Fruit fly (Drosophila melanogaster) whole organism, prepupa: Measurements from ENCODE around the gene Mst85C.

Source experiments
- Blimp-1 ChIP-seq: fragments of 200-800 bp; sonication (Bioruptor generic); optimal IDR thresholded peaks from 3 replicates; lab custom pipeline; 2017; ENCODE audit warnings: missing biosample characterization, missing genetic modification characterization, mild to moderate bottlenecking, moderate library complexity, missing genetic modification reagents
- CG10631 ChIP-seq: fragments of 200-800 bp; sonication (Bioruptor generic); optimal IDR thresholded peaks from 2 replicates; lab custom pipeline; 2016; ENCODE audit warnings: missing biosample characterization, missing genetic modification characterization
- CG10669 ChIP-seq: fragments of 200-800 bp; sonication (Bioruptor generic); optimal IDR thresholded peaks from 3 replicates; lab custom pipeline; 2018; ENCODE audit warnings: missing biosample characterization, mild to moderate bottlenecking, missing genetic modification characterization, moderate library complexity
- CG11294 ChIP-seq: fragments of 200-800 bp; sonication (Bioruptor generic); IDR thresholded peaks from 2 replicates; pipeline ENCODE4 v1.3.6; 2022; ENCODE audit warnings: missing biosample characterization, missing genetic modification characterization
- CG11762 ChIP-seq: fragments of 200-800 bp; sonication (Bioruptor generic); optimal IDR thresholded peaks from 3 replicates; lab custom pipeline; 2016; ENCODE audit warnings: missing biosample characterization, missing genetic modification characterization; ENCODE audit not compliant: insufficient read depth
- CG11902 ChIP-seq: fragments of 200-800 bp; sonication (Bioruptor generic); optimal IDR thresholded peaks from 3 replicates; lab custom pipeline; 2016; ENCODE audit warnings: missing biosample characterization, missing genetic modification characterization
- CG15336 ChIP-seq: fragments of 200-800 bp; sonication (Bioruptor generic); IDR thresholded peaks from 2 replicates; pipeline ENCODE4 v1.3.6; 2022; ENCODE audit warnings: missing biosample characterization, missing genetic modification characterization
- CG1621 ChIP-seq: fragments of 200-800 bp; sonication (Bioruptor generic); optimal IDR thresholded peaks from 3 replicates; lab custom pipeline; 2018; ENCODE audit warnings: missing biosample characterization, mild to moderate bottlenecking, missing genetic modification characterization
- CG16779 ChIP-seq: fragments of 200-800 bp; sonication (Bioruptor generic); optimal IDR thresholded peaks from 3 replicates; lab custom pipeline; 2017; ENCODE audit warnings: missing biosample characterization, mild to moderate bottlenecking, missing genetic modification characterization
- CG31627 ChIP-seq: fragments of 200-800 bp; sonication (Bioruptor generic); optimal IDR thresholded peaks from 3 replicates; lab custom pipeline; 2016; ENCODE audit warnings: missing biosample characterization, missing genetic modification characterization
- CG34406 ChIP-seq: fragments of 200-800 bp; sonication (Bioruptor generic); optimal IDR thresholded peaks from 3 replicates; lab custom pipeline; 2016; ENCODE audit warnings: missing biosample characterization, missing genetic modification characterization
- CG3919 ChIP-seq: fragments of 200-800 bp; sonication (Bioruptor generic); optimal IDR thresholded peaks from 3 replicates; lab custom pipeline; 2016; ENCODE audit warnings: missing biosample characterization, missing genetic modification characterization
- CG4318 ChIP-seq: fragments of 200-800 bp; sonication (Bioruptor generic); optimal IDR thresholded peaks from 3 replicates; lab custom pipeline; 2017; ENCODE audit warnings: missing biosample characterization, mild to moderate bottlenecking, missing genetic modification characterization
- CG6163 ChIP-seq: fragments of 200-800 bp; sonication (Bioruptor generic); IDR thresholded peaks from 3 replicates; pipeline ENCODE4 v1.3.6; 2022; ENCODE audit warnings: missing biosample characterization, missing genetic modification characterization
- CG6276 ChIP-seq: fragments of 200-800 bp; sonication (Bioruptor generic); optimal IDR thresholded peaks from 2 replicates; lab custom pipeline; 2017; ENCODE audit warnings: missing biosample characterization, mild to moderate bottlenecking, missing genetic modification characterization
- CG6792 ChIP-seq: fragments of 200-800 bp; sonication (Bioruptor generic); optimal IDR thresholded peaks from 3 replicates; lab custom pipeline; 2016; ENCODE audit warnings: missing biosample characterization, missing genetic modification characterization
- CG6808 ChIP-seq: fragments of 200-800 bp; sonication (Bioruptor generic); optimal IDR thresholded peaks from 3 replicates; lab custom pipeline; 2017; ENCODE audit warnings: missing biosample characterization, missing genetic modification characterization, mild to moderate bottlenecking, moderate library complexity, missing genetic modification reagents
- CG6854 ChIP-seq: fragments of 200-800 bp; sonication (Bioruptor generic); optimal IDR thresholded peaks from 2 replicates; lab custom pipeline; 2017; ENCODE audit warnings: missing biosample characterization, mild to moderate bottlenecking, missing genetic modification characterization
- CG7368 ChIP-seq: fragments of 200-800 bp; sonication (Bioruptor generic); optimal IDR thresholded peaks from 3 replicates; lab custom pipeline; 2016; ENCODE audit warnings: missing biosample characterization, missing genetic modification characterization
- CG8119 ChIP-seq: fragments of 200-800 bp; sonication (Bioruptor generic); IDR thresholded peaks from 3 replicates; pipeline ENCODE4 v1.3.6; 2022; ENCODE audit warnings: missing biosample characterization, missing genetic modification characterization
- CG8319 ChIP-seq: fragments of 200-800 bp; sonication (Bioruptor generic); optimal IDR thresholded peaks from 3 replicates; lab custom pipeline; 2016; ENCODE audit warnings: missing biosample characterization, missing genetic modification characterization
- CG8632 ChIP-seq: fragments of 200-800 bp; sonication (Bioruptor generic); optimal IDR thresholded peaks from 3 replicates; lab custom pipeline; 2016; ENCODE audit warnings: missing biosample characterization, missing genetic modification characterization
- CG9139 ChIP-seq: fragments of 200-800 bp; sonication (Bioruptor generic); optimal IDR thresholded peaks from 3 replicates; lab custom pipeline; 2017; ENCODE audit warnings: missing biosample characterization, mild to moderate bottlenecking, missing genetic modification characterization
- Eip75B ChIP-seq: fragments of 200-800 bp; sonication (Bioruptor generic); optimal IDR thresholded peaks from 3 replicates; lab custom pipeline; 2016; ENCODE audit warnings: missing biosample characterization, missing genetic modification characterization
- Eip93F ChIP-seq: fragments of 200-800 bp; sonication (Bioruptor generic); optimal IDR thresholded peaks from 2 replicates; lab custom pipeline; 2016; ENCODE audit warnings: missing biosample characterization, mild to moderate bottlenecking, missing genetic modification characterization
- Ets21C ChIP-seq: fragments of 200-800 bp; sonication (Bioruptor generic); optimal IDR thresholded peaks from 3 replicates; lab custom pipeline; 2016; ENCODE audit warnings: missing biosample characterization, missing genetic modification characterization
- Gug ChIP-seq: fragments of 200-800 bp; sonication (Bioruptor generic); IDR thresholded peaks from 2 replicates; pipeline ENCODE4 v1.3.6; 2022; ENCODE audit warnings: missing biosample characterization, missing genetic modification characterization
- Hr39 ChIP-seq: fragments of 200-800 bp; sonication (Bioruptor generic); optimal IDR thresholded peaks from 2 replicates; lab custom pipeline; 2016; ENCODE audit warnings: missing biosample characterization, missing genetic modification characterization
- Hr4 ChIP-seq: fragments of 200-800 bp; sonication (Bioruptor generic); optimal IDR thresholded peaks from 3 replicates; lab custom pipeline; 2016; ENCODE audit warnings: missing biosample characterization, missing genetic modification characterization
- Lpt ChIP-seq: fragments of 200-800 bp; sonication (Bioruptor generic); optimal IDR thresholded peaks from 3 replicates; lab custom pipeline; 2016; ENCODE audit warnings: missing biosample characterization, missing genetic modification characterization
- OdsH ChIP-seq: fragments of 200-800 bp; sonication (Bioruptor generic); optimal IDR thresholded peaks from 3 replicates; lab custom pipeline; 2016; ENCODE audit warnings: missing biosample characterization, missing genetic modification characterization
- Sox102F ChIP-seq: fragments of 200-800 bp; sonication (Bioruptor generic); optimal IDR thresholded peaks from 2 replicates; lab custom pipeline; 2016; ENCODE audit warnings: missing biosample characterization, mild to moderate bottlenecking, missing genetic modification characterization
- achi ChIP-seq: fragments of 200-800 bp; sonication (Bioruptor generic); optimal IDR thresholded peaks from 3 replicates; lab custom pipeline; 2016; ENCODE audit warnings: missing biosample characterization, missing genetic modification characterization
- dac ChIP-seq: fragments of 200-800 bp; sonication (Bioruptor generic); optimal IDR thresholded peaks from 2 replicates; lab custom pipeline; 2017; ENCODE audit warnings: missing biosample characterization, mild to moderate bottlenecking, missing genetic modification characterization
- dsx ChIP-seq: fragments of 200-800 bp; optimal IDR thresholded peaks from 3 replicates; lab custom pipeline; 2019; ENCODE audit warnings: missing biosample characterization, mild to moderate bottlenecking, missing genetic modification characterization, moderate library complexity; ENCODE audit not compliant: poor library complexity, severe bottlenecking
- eg ChIP-seq: fragments of 200-800 bp; sonication (Bioruptor generic); IDR thresholded peaks from 3 replicates; pipeline ENCODE4 v1.3.6; 2022; ENCODE audit warnings: missing biosample characterization, missing genetic modification characterization
- esn ChIP-seq: fragments of 200-800 bp; sonication (Bioruptor generic); optimal IDR thresholded peaks from 2 replicates; lab custom pipeline; 2016; ENCODE audit warnings: missing biosample characterization, mild to moderate bottlenecking, missing genetic modification characterization, moderate library complexity
- fd59A ChIP-seq: fragments of 200-800 bp; sonication (Bioruptor generic); optimal IDR thresholded peaks from 2 replicates; lab custom pipeline; 2017; ENCODE audit warnings: missing biosample characterization, mild to moderate bottlenecking, missing genetic modification characterization, missing genetic modification reagents
- fkh ChIP-seq: fragments of 200-800 bp; sonication (Bioruptor generic); optimal IDR thresholded peaks from 3 replicates; lab custom pipeline; 2017; ENCODE audit warnings: missing biosample characterization, mild to moderate bottlenecking, missing genetic modification characterization, moderate library complexity
- lz ChIP-seq: fragments of 200-800 bp; sonication (Bioruptor generic); optimal IDR thresholded peaks from 3 replicates; lab custom pipeline; 2016; ENCODE audit warnings: missing biosample characterization, missing genetic modification characterization
- pdm3 ChIP-seq: fragments of 200-800 bp; sonication (Bioruptor generic); optimal IDR thresholded peaks from 3 replicates; lab custom pipeline; 2016; ENCODE audit warnings: missing biosample characterization, missing genetic modification characterization
- salr ChIP-seq, 2 experiments: fragments of 200-800 bp; sonication (Bioruptor generic); optimal IDR thresholded peaks; 3 replicates each; lab custom pipeline; 2016 to 2018; ENCODE audit warnings: missing biosample characterization in 2 of 2, missing genetic modification characterization in 2 of 2, mild to moderate bottlenecking in 1 of 2
- ss ChIP-seq, 2 experiments: fragments of 200-800 bp; sonication (Bioruptor generic); optimal IDR thresholded peaks; 2 replicates in 1 of 2; 3 replicates in 1 of 2; lab custom pipeline; 2017 to 2018; ENCODE audit warnings: mild to moderate bottlenecking in 2 of 2, missing biosample characterization in 2 of 2, missing genetic modification characterization in 2 of 2, moderate library complexity in 1 of 2
- svp ChIP-seq: fragments of 200-800 bp; sonication (Bioruptor generic); peaks from one replicate; lab custom pipeline; 2016; ENCODE audit warnings: missing biosample characterization, missing genetic modification characterization
- topi ChIP-seq: fragments of 200-800 bp; sonication (Bioruptor generic); optimal IDR thresholded peaks from 3 replicates; lab custom pipeline; 2016; ENCODE audit warnings: missing biosample characterization, missing genetic modification characterization
- vri ChIP-seq: fragments of 200-800 bp; sonication (Bioruptor generic); optimal IDR thresholded peaks from 3 replicates; lab custom pipeline; 2016; ENCODE audit warnings: missing biosample characterization, mild to moderate bottlenecking, missing genetic modification characterization

The Mst85C gene

dm6 chr3R:9055119-9056105 lies 7.0 kb downstream of the Mst85C start (continued):
- peak; percentile 70 for TF ChIP-seq fd59A (GFP tag; lab: Kevin White, UChicago)
- TF ChIP-seq dsx (GFP tag; lab: Kevin White, UChicago), result peak; percentile 93
- TF ChIP-seq Gug (GFP tag; lab: Robert Waterston, UW), result no peak
- TF ChIP-seq CG3919 (GFP tag; lab: Kevin White, UChicago), result peak; percentile 90
- no peak for TF ChIP-seq CG6163 (GFP tag; lab: Robert Waterston, UW)
- peak; percentile 85 for TF ChIP-seq CG9139
- no peak for TF ChIP-seq eg
- TF ChIP-seq CG11294, result no peak
- TF ChIP-seq pdm3 (GFP tag; lab: Kevin White, UChicago), result peak; percentile 87
- TF ChIP-seq OdsH (GFP tag; lab: Kevin White, UChicago), result peak; percentile 91
- TF ChIP-seq Blimp-1 (GFP tag; lab: Kevin White, UChicago), result peak; percentile 72
- TF ChIP-seq Ets21C (GFP tag; lab: Kevin White, UChicago), result peak; percentile 76
- TF ChIP-seq svp, result peak; percentile 94
- TF ChIP-seq CG11902, result peak; percentile 81
- TF ChIP-seq achi (GFP tag; lab: Kevin White, UChicago), result peak; percentile 91
- TF ChIP-seq CG10669 (GFP tag; lab: Kevin White, UChicago), result peak; percentile 86
- TF ChIP-seq CG34406 (GFP tag; lab: Kevin White, UChicago), result peak; percentile 90
- TF ChIP-seq CG16779 (tag; lab: Kevin White, UChicago), result peak; percentile 78
- peak; percentile 96 for TF ChIP-seq topi (GFP tag; lab: Kevin White, UChicago)
- peak; percentile 94 for TF ChIP-seq vri
- TF ChIP-seq Hr39 (GFP tag; lab: Kevin White, UChicago), result peak; percentile 88
- TF ChIP-seq Hr4, result peak; percentile 80

DNA sequence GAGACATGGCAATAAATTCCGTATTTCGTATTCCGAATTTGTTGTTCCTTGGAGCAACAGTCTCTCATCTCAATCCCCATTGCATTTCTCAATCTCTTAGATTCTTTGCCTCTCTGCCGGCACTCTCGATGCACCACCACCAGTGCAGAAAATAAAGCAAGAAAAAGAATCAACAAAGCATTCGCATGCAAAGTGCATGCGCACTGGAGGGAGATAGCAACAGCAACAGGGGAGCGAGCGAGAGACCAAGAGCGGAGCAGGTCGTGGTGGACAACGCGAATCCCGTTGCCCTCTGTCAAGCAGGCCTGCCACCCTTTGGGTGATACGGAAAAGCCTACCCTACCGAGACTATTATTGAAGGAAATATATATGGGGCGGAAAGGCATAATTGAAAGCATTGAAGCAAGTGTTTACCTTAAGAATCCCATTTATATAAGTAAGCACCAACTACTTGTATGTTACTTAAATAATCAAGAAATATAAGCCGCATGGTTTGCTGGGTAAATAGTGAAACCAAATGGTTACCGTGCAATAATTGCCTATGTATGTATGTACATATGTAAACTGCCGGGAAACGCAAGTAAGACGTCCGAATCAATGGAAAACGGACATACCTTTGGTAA lies 8.1 kb downstream of the Mst85C start:
- TF ChIP-seq CG8319 (GFP tag; lab: Kevin White, UChicago) (no peak), CG6854 (GFP tag; lab: Kevin White, UChicago) (peak; percentile 70), CG8632 (no peak), Eip93F (GFP tag; lab: Kevin White, UChicago) (peak; percentile 19), CG7368 (GFP tag; lab: Kevin White, UChicago) (peak; percentile 15), CG11762 (GFP tag; lab: Kevin White, UChicago) (no peak), CG10631 (GFP tag; lab: Kevin White, UChicago) (no peak), CG31627 (no peak), lz (GFP tag; lab: Kevin White, UChicago) (no peak), vri (no peak), CG4318 (no peak), CG6808 (peak; percentile 74), Gug (GFP tag; lab: Robert Waterston, UW) (no peak), Eip75B (peak; percentile 8), CG11902 (no peak), esn (GFP tag; lab: Kevin White, UChicago) (no peak), CG34406 (GFP tag; lab: Kevin White, UChicago) (no peak), ss (GFP tag; optimal IDR thresholded peaks at IDR 0.05; lab: Kevin White, UChicago) (peak; percentile 81 to 83), OdsH (GFP tag; lab: Kevin White, UChicago) (peak; percentile 6), dac (GFP tag; lab: Kevin White, UChicago) (no peak), CG1621 (tag; lab: Kevin White, UChicago) (peak; percentile 74), CG15336 (GFP tag; lab: Robert Waterston, UW) (no peak), salr (GFP tag; optimal IDR thresholded peaks at IDR 0.05; lab: Kevin White, UChicago) (peak in 1 of 2 experiments; percentile 59), CG3919 (GFP tag; lab: Kevin White, UChicago) (peak; percentile 35), Hr4 (no peak), Sox102F (GFP tag; lab: Kevin White, UChicago) (peak; percentile 21), CG6276 (GFP tag; lab: Kevin White, UChicago) (peak; percentile 68), CG8119 (GFP tag; lab: Robert Waterston, UW) (no peak), CG6792 (peak; percentile 9), topi (GFP tag; lab: Kevin White, UChicago) (no peak), Lpt (peak; percentile 66), CG11294 (no peak), fkh (GFP tag; lab: Kevin White, UChicago) (peak; percentile 83)
